Worm (Caenorhabditis elegans) whole organism, late embryonic: ENCODE measurements around the gene C56G2.5.

ENCODE experiments used
- elt-4 ChIP-seq: sonication (generic microtip); optimal IDR thresholded peaks from 2 replicates; lab custom pipeline; 2016; ENCODE audit warnings: missing genetic modification characterization, missing compliant biosample characterization
- fkh-6 ChIP-seq: sonication (generic microtip); optimal IDR thresholded peaks from 2 replicates; lab custom pipeline; 2016; ENCODE audit warnings: missing genetic modification characterization, missing compliant biosample characterization
- madf-2 ChIP-seq: sonication (generic microtip); optimal IDR thresholded peaks from 2 replicates; lab custom pipeline; 2017; ENCODE audit warnings: missing genetic modification characterization, missing compliant biosample characterization
- nfya-1 ChIP-seq: sonication (generic microtip); optimal IDR thresholded peaks from 2 replicates; lab custom pipeline; 2017; ENCODE audit warnings: missing genetic modification characterization, mild to moderate bottlenecking, missing compliant biosample characterization, antibody characterized with exemption, moderate library complexity
- pat-9 ChIP-seq: fragments of 200-800 bp; sonication (Bioruptor generic); optimal IDR thresholded peaks from 2 replicates; lab custom pipeline; 2018; ENCODE audit warnings: mild to moderate bottlenecking, missing genetic modification characterization, moderate library complexity, missing compliant biosample characterization
- pqm-1 ChIP-seq: sonication (generic microtip); optimal IDR thresholded peaks from 2 replicates; lab custom pipeline; 2016; ENCODE audit warnings: missing genetic modification characterization, missing compliant biosample characterization
- tbx-7 ChIP-seq: sonication (generic microtip); optimal IDR thresholded peaks from 2 replicates; lab custom pipeline; 2016; ENCODE audit warnings: missing genotype, missing genetic modification characterization, missing compliant biosample characterization
- ttx-3 ChIP-seq: sonication (generic microtip); optimal IDR thresholded peaks from 2 replicates; lab custom pipeline; 2016; ENCODE audit warnings: missing genetic modification reagents, missing genetic modification characterization, missing compliant biosample characterization

- TF ChIP-seq nfya-1 (tag; lab: Kevin White, UChicago): no peak
- TF ChIP-seq madf-2: no peak
- no peak for TF ChIP-seq pat-9 (tag; lab: Kevin White, UChicago)
- no peak for TF ChIP-seq tbx-7 (tag; lab: Kevin White, UChicago)
- TF ChIP-seq elt-4 (tag; lab: Kevin White, UChicago): no peak
- no peak for TF ChIP-seq pqm-1 (tag; lab: Kevin White, UChicago)
- no peak for TF ChIP-seq fkh-6
- TF ChIP-seq ttx-3: no peak
Observed at ce11 chrIII:6331211-6331782, 7.3 kb upstream of the C56G2.5 start, which contains the start of gene C56G2.4.
